Worm (Caenorhabditis elegans) whole organism, mixed stage, embryonic: ENCODE data around the gene Y37A1A.4.

Source experiments
- M03D4.4 ChIP-seq: sonication (generic microtip); optimal IDR thresholded peaks from 2 replicates; lab custom pipeline; 2017; ENCODE audit warnings: mild to moderate bottlenecking, missing genetic modification characterization, missing compliant biosample characterization
- bed-3 ChIP-seq: fragments of 200-800 bp; sonication (Bioruptor generic); optimal IDR thresholded peaks from 3 replicates; lab custom pipeline; 2018; ENCODE audit warnings: mild to moderate bottlenecking, missing genetic modification characterization, moderate library complexity, missing compliant biosample characterization
- blmp-1 ChIP-seq: fragments of 150-350 bp; optimal IDR thresholded peaks from 2 replicates; lab custom pipeline; 2014; ENCODE audit warnings: missing biosample characterization, missing genetic modification characterization
- ceh-39 ChIP-seq: fragments of 150-350 bp; optimal IDR thresholded peaks from 2 replicates; lab custom pipeline; 2014; ENCODE audit warnings: missing biosample characterization, missing genetic modification characterization
- ceh-43 ChIP-seq: fragments of 200-800 bp; sonication (Bioruptor generic); optimal IDR thresholded peaks from 2 replicates; lab custom pipeline; 2018; ENCODE audit warnings: mild to moderate bottlenecking, missing genetic modification characterization, moderate library complexity, missing compliant biosample characterization
- ceh-83 ChIP-seq: fragments of 200-800 bp; sonication (Bioruptor generic); optimal IDR thresholded peaks from 2 replicates; lab custom pipeline; 2018; ENCODE audit warnings: mild to moderate bottlenecking, missing genetic modification characterization, missing compliant biosample characterization
- ces-1 ChIP-seq: fragments of 150-350 bp; optimal IDR thresholded peaks from 2 replicates; lab custom pipeline; 2014; ENCODE audit warnings: missing biosample characterization, missing genetic modification reagents, missing genetic modification characterization
- cnd-1 ChIP-seq: fragments of 200-800 bp; sonication (Bioruptor generic); optimal IDR thresholded peaks from 2 replicates; lab custom pipeline; 2018; ENCODE audit warnings: mild to moderate bottlenecking, missing genetic modification characterization, missing compliant biosample characterization
- drap-1 ChIP-seq: fragments of 200-800 bp; sonication (Bioruptor generic); optimal IDR thresholded peaks from 3 replicates; lab custom pipeline; 2018; ENCODE audit warnings: mild to moderate bottlenecking, missing genetic modification characterization, missing compliant biosample characterization
- elt-1 ChIP-seq: sonication (generic microtip); optimal IDR thresholded peaks from 2 replicates; lab custom pipeline; 2017; ENCODE audit warnings: missing genetic modification characterization, mild to moderate bottlenecking, missing compliant biosample characterization, antibody characterized with exemption, moderate library complexity, borderline replicate concordance; ENCODE audit not compliant: insufficient read depth
- elt-3 ChIP-seq: fragments of 150-350 bp; optimal IDR thresholded peaks from 2 replicates; lab custom pipeline; 2014; ENCODE audit warnings: missing biosample characterization, missing genetic modification characterization
- flh-1 ChIP-seq: fragments of 200-800 bp; sonication (Bioruptor generic); optimal IDR thresholded peaks from 2 replicates; lab custom pipeline; 2018; ENCODE audit warnings: mild to moderate bottlenecking, missing genetic modification characterization, moderate library complexity, missing compliant biosample characterization
- ham-2 ChIP-seq: fragments of 200-800 bp; sonication (Bioruptor generic); optimal IDR thresholded peaks from 2 replicates; lab custom pipeline; 2018; ENCODE audit warnings: mild to moderate bottlenecking, missing genetic modification characterization, missing compliant biosample characterization
- hlh-1 ChIP-seq: fragments of 150-350 bp; optimal IDR thresholded peaks from 2 replicates; lab custom pipeline; 2014; ENCODE audit warnings: missing biosample characterization, missing genetic modification reagents, missing genetic modification characterization
- lin-13 ChIP-seq: fragments of 150-350 bp; optimal IDR thresholded peaks from 2 replicates; lab custom pipeline; 2014; ENCODE audit warnings: missing biosample characterization, missing genetic modification characterization
- lin-32 ChIP-seq: fragments of 200-800 bp; sonication (Bioruptor generic); optimal IDR thresholded peaks from 2 replicates; lab custom pipeline; 2018; ENCODE audit warnings: mild to moderate bottlenecking, missing genetic modification characterization, missing compliant biosample characterization
- lsy-2 ChIP-seq: fragments of 150-350 bp; optimal IDR thresholded peaks from 2 replicates; lab custom pipeline; 2014; ENCODE audit warnings: missing biosample characterization, missing genetic modification characterization
- mab-5 ChIP-seq: fragments of 150-350 bp; optimal IDR thresholded peaks from 2 replicates; lab custom pipeline; 2014; ENCODE audit warnings: missing biosample characterization, missing genetic modification characterization
- mep-1 ChIP-seq: fragments of 150-350 bp; optimal IDR thresholded peaks from 2 replicates; lab custom pipeline; 2017; ENCODE audit warnings: missing biosample characterization, missing genetic modification reagents, missing genetic modification characterization, inconsistent platforms
- mls-2 ChIP-seq: sonication (generic microtip); optimal IDR thresholded peaks from 2 replicates; lab custom pipeline; 2016; ENCODE audit warnings: mild to moderate bottlenecking, missing genetic modification characterization, moderate library complexity, missing compliant biosample characterization
- nhr-12 ChIP-seq: fragments of 150-350 bp; optimal IDR thresholded peaks from 2 replicates; lab custom pipeline; 2014; ENCODE audit warnings: missing biosample characterization, missing genetic modification characterization
- nhr-2 ChIP-seq: fragments of 150-350 bp; optimal IDR thresholded peaks from 2 replicates; lab custom pipeline; 2014; ENCODE audit warnings: missing biosample characterization, missing genetic modification characterization
- nhr-237 ChIP-seq: fragments of 150-350 bp; optimal IDR thresholded peaks from 2 replicates; lab custom pipeline; 2014; ENCODE audit warnings: missing biosample characterization, missing genetic modification characterization
- nhr-28 ChIP-seq: fragments of 150-350 bp; optimal IDR thresholded peaks from 2 replicates; lab custom pipeline; 2014; ENCODE audit warnings: missing biosample characterization, missing genetic modification characterization
- nhr-76 ChIP-seq: sonication (generic microtip); optimal IDR thresholded peaks from 2 replicates; lab custom pipeline; 2017; ENCODE audit warnings: missing biosample characterization, missing genetic modification characterization
- pha-4 ChIP-seq: fragments of 150-350 bp; optimal IDR thresholded peaks from 2 replicates; lab custom pipeline; 2018; ENCODE audit warnings: missing biosample characterization, missing genetic modification reagents, missing genetic modification characterization
- sem-2 ChIP-seq: fragments of 200-800 bp; sonication (Bioruptor generic); optimal IDR thresholded peaks from 2 replicates; lab custom pipeline; 2018; ENCODE audit warnings: mild to moderate bottlenecking, missing genetic modification characterization, missing compliant biosample characterization
- snpc-4 ChIP-seq: fragments of 150-350 bp; optimal IDR thresholded peaks from 2 replicates; lab custom pipeline; 2014; ENCODE audit warnings: missing biosample characterization, missing genetic modification characterization
- sptf-1 ChIP-seq: sonication (generic microtip); optimal IDR thresholded peaks from 2 replicates; lab custom pipeline; 2017; ENCODE audit warnings: mild to moderate bottlenecking, missing genetic modification characterization, moderate library complexity, missing compliant biosample characterization
- tbx-8 ChIP-seq: fragments of 200-800 bp; sonication (Bioruptor generic); optimal IDR thresholded peaks from 2 replicates; lab custom pipeline; 2018; ENCODE audit warnings: mild to moderate bottlenecking, missing genetic modification characterization, moderate library complexity, missing compliant biosample characterization
- unc-120 ChIP-seq: sonication (generic microtip); optimal IDR thresholded peaks from 2 replicates; lab custom pipeline; 2017; ENCODE audit warnings: missing genetic modification characterization, missing compliant biosample characterization; ENCODE audit not compliant: poor library complexity, severe bottlenecking
- unc-39 ChIP-seq: fragments of 150-350 bp; optimal IDR thresholded peaks from 2 replicates; lab custom pipeline; 2014; ENCODE audit warnings: missing biosample characterization, missing genetic modification characterization
- unc-62 ChIP-seq: fragments of 150-350 bp; optimal IDR thresholded peaks from 2 replicates; lab custom pipeline; 2014; ENCODE audit warnings: missing biosample characterization, missing genetic modification reagents, missing genetic modification characterization
- zip-8 ChIP-seq: fragments of 150-350 bp; optimal IDR thresholded peaks from 2 replicates; lab custom pipeline; 2014; ENCODE audit warnings: missing biosample characterization, missing genetic modification characterization
- ztf-11 ChIP-seq: fragments of 150-350 bp; optimal IDR thresholded peaks from 2 replicates; lab custom pipeline; 2014; ENCODE audit warnings: missing biosample characterization, missing genetic modification characterization

Gene Y37A1A.4

DNA sequence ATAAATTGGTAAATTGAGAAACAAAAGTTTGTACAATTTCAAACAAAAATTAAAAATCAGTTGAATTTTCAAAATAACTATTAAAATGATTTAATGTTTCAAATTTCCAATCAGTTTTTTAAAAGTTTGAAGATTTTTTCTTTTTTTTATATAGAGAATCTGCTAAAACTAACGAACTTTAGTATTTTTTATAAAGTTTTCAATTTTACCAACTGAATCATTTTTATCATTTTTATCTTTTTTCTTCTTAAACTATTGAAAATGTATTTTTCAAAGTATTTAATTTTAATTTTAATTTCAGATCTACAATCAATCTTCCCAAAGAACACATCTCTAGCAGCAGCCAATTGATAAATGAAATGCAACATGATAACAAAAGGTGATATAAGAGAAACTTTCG is at the start of gene Y37A1A.4:
Y37A1A.4 (plus strand) TSS at position 301 of the 400 bp plus-strand sequence.
- TF ChIP-seq mls-2 (tag; lab: Kevin White, UChicago), result no peak
- no peak for TF ChIP-seq elt-3
- TF ChIP-seq ceh-39 (tag; lab: Kevin White, UChicago), result no peak
- TF ChIP-seq, all 35 proteins: peak for 0

DNA sequence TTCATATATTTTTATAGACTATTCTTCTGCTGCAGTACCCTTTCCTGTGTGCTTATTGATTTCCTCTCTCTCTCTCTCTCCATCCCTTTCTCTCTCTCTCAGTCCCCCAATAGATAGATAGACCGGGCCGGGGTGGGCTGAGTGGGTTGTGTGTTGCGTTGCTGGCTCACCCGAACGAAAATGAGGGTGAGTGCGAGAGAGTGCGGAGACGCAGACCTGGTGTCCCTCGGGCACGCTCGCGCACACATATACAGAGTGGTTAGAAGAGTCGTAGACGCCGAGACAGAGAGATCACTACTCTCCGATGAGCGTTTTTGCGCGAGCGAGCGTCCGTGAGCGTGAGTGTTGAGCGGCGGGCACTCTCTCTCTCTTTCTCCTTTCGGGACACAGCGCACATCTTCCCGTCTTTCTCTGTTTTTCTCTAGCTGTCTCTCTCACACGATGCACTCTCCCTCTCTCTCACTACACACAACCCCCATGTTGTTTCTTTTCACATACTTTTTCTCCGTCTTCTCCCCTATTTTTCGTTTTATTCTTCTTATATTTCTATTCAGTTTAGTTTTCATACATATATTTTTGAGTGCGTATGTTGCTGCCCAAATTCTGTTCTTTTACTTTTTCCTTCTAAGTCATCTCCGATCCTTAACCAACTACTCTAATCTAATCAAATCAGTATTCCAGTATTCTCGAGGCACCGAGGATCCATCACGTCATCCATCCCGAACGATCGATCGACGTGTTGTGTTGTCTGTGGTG is 46.6 kb upstream of the Y37A1A.4 start, which contains the start of gene lin-66:
lin-66 (plus strand) TSS at position 672 of the 756 bp plus-strand sequence.
- TF ChIP-seq mls-2 (tag; lab: Kevin White, UChicago), result peak; percentile 86
- peak; percentile 81 for TF ChIP-seq drap-1
- no peak for TF ChIP-seq mab-5
- peak; percentile 95 for TF ChIP-seq pha-4
- peak; percentile 70 for TF ChIP-seq M03D4.4 (tag; lab: Kevin White, UChicago)
- TF ChIP-seq zip-8 (tag; lab: Kevin White, UChicago), result no peak
- no peak for TF ChIP-seq lsy-2 (tag; lab: Kevin White, UChicago)
- peak; percentile 42 for TF ChIP-seq ces-1
- TF ChIP-seq ceh-43, result no peak
- no peak for TF ChIP-seq blmp-1 (tag; lab: Kevin White, UChicago)
- TF ChIP-seq unc-120 (tag; lab: Kevin White, UChicago), result peak; percentile 98
- TF ChIP-seq tbx-8 (GFP tag; lab: Kevin White, UChicago), result peak; percentile 44
- TF ChIP-seq elt-3, result no peak
- peak; percentile 74 for TF ChIP-seq lin-13 (tag; lab: Kevin White, UChicago)
- peak; percentile 74 for TF ChIP-seq ham-2 (GFP tag; lab: Kevin White, UChicago)
- no peak for TF ChIP-seq flh-1 (GFP tag; lab: Kevin White, UChicago)
- TF ChIP-seq nhr-2 (tag; lab: Kevin White, UChicago), result no peak
- peak; percentile 49 for TF ChIP-seq ceh-39 (tag; lab: Kevin White, UChicago)
- no peak for TF ChIP-seq elt-1 (tag; lab: Kevin White, UChicago)
- TF ChIP-seq lin-32, result no peak
- no peak for TF ChIP-seq nhr-28 (tag; lab: Kevin White, UChicago)
- peak; percentile 49 for TF ChIP-seq mep-1 (tag; lab: Kevin White, UChicago)
- no peak for TF ChIP-seq nhr-76 (tag; lab: Kevin White, UChicago)
- no peak for TF ChIP-seq bed-3
- TF ChIP-seq cnd-1, result peak; percentile 37
- peak; percentile 9 for TF ChIP-seq hlh-1 (tag; lab: Kevin White, UChicago)
- TF ChIP-seq sptf-1, result peak; percentile 84
- no peak for TF ChIP-seq nhr-12
- peak; percentile 31 for TF ChIP-seq unc-39 (tag; lab: Kevin White, UChicago)
- TF ChIP-seq sem-2 (GFP tag; lab: Kevin White, UChicago), result no peak
- TF ChIP-seq ceh-83, result no peak
- no peak for TF ChIP-seq snpc-4
- peak; percentile 66 for TF ChIP-seq unc-62 (GFP tag; lab: Kevin White, UChicago)
- peak; percentile 46 for TF ChIP-seq ztf-11 (tag; lab: Kevin White, UChicago)
- peak; percentile 55 for TF ChIP-seq nhr-237 (tag; lab: Kevin White, UChicago)

ce11 chrIV:13888164-13888518 is 46.0 kb upstream of the Y37A1A.4 start:
- no peak for TF ChIP-seq tbx-8 (GFP tag; lab: Kevin White, UChicago)
- no peak for TF ChIP-seq ham-2 (GFP tag; lab: Kevin White, UChicago)
- no peak for TF ChIP-seq nhr-2 (tag; lab: Kevin White, UChicago)
- no peak for TF ChIP-seq cnd-1
- no peak for TF ChIP-seq M03D4.4 (tag; lab: Kevin White, UChicago)
- TF ChIP-seq ceh-39 (tag; lab: Kevin White, UChicago), result no peak
- TF ChIP-seq unc-62 (GFP tag; lab: Kevin White, UChicago), result no peak
- TF ChIP-seq nhr-12, result no peak
- TF ChIP-seq ceh-83, result no peak
- TF ChIP-seq lin-32, result no peak
- TF ChIP-seq nhr-76 (tag; lab: Kevin White, UChicago), result no peak
- TF ChIP-seq unc-39 (tag; lab: Kevin White, UChicago), result no peak
- no peak for TF ChIP-seq elt-3
- no peak for TF ChIP-seq nhr-237 (tag; lab: Kevin White, UChicago)
- TF ChIP-seq lin-13 (tag; lab: Kevin White, UChicago), result no peak
- no peak for TF ChIP-seq hlh-1 (tag; lab: Kevin White, UChicago)
- TF ChIP-seq bed-3, result no peak
- TF ChIP-seq ceh-43, result no peak
